Comparison of ENCODE assay signal across 5 worm cellular contexts in the genomic region with DNA sequence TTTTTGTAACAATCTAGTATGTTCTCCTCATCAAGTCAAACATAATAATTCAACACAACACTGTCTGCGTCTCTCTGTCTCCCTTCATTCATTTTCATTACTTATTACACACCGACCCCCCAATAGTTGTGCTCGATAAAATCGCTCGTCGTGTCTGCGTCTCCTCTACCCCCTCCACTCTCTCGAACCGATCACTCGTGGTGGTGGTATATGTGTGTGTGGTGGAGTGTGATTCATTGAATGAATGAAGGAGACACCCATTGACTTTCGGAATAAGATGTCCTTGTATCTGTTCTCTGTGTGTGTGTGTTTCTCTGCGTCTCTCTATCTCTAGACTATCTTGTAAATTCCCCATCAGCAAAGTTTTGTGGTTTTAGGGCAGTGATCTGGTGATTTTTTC.
TF ChIP-seq lines count a peak whose summit lies in the region.

No protein-coding gene starts in this region.

TF ChIP-seq in whole organism, L1 larva, 84 proteins besides CTCF, POLR2A, EP300 and RAD21 (continues in another document):
- TF ChIP-seq nhr-28 (tag; optimal IDR thresholded peaks at IDR 0.05; lab: Kevin White, UChicago): no peak
- TF ChIP-seq ceh-90 (tag; optimal IDR thresholded peaks at IDR 0.05; lab: Kevin White, UChicago): no peak
- peak; percentile 58 for TF ChIP-seq lin-39 (tag; optimal IDR thresholded peaks at IDR 0.05; lab: Kevin White, UChicago)
- no peak for TF ChIP-seq unc-86 (tag; optimal IDR thresholded peaks at IDR 0.05; lab: Kevin White, UChicago)
- peak; percentile 68 for TF ChIP-seq nhr-47 (tag; optimal IDR thresholded peaks at IDR 0.05; lab: Kevin White, UChicago)
- no peak for TF ChIP-seq lin-13 (GFP tag; optimal IDR thresholded peaks at IDR 0.05; lab: Kevin White, UChicago)
- no peak for TF ChIP-seq egl-13 (tag; optimal IDR thresholded peaks at IDR 0.05; lab: Kevin White, UChicago)
- TF ChIP-seq nhr-76 (tag; optimal IDR thresholded peaks at IDR 0.05; lab: Kevin White, UChicago): no peak
- no peak for TF ChIP-seq alr-1 (tag; optimal IDR thresholded peaks at IDR 0.05; lab: Kevin White, UChicago; ENCODE audit: borderline replicate concordance)
- TF ChIP-seq sup-37 (GFP tag; optimal IDR thresholded peaks at IDR 0.05; lab: Kevin White, UChicago): no peak
- TF ChIP-seq elt-2 (tag; optimal IDR thresholded peaks at IDR 0.05; lab: Kevin White, UChicago): peak; percentile 46
- TF ChIP-seq unc-62 (GFP tag; optimal IDR thresholded peaks at IDR 0.05; lab: Kevin White, UChicago): no peak
- no peak for TF ChIP-seq fkh-4 (tag; optimal IDR thresholded peaks at IDR 0.05; lab: Kevin White, UChicago; ENCODE audit: borderline replicate concordance)
- TF ChIP-seq mab-9 (GFP tag; IDR thresholded peaks at IDR 0.05; lab: Robert Waterston, UW): no peak
- no peak for TF ChIP-seq tlp-1 (tag; optimal IDR thresholded peaks at IDR 0.05; lab: Kevin White, UChicago)
- TF ChIP-seq irx-1 (tag; optimal IDR thresholded peaks at IDR 0.05; lab: Kevin White, UChicago): peak; percentile 64
- TF ChIP-seq Y116A8C.19 (tag; optimal IDR thresholded peaks at IDR 0.05; lab: Kevin White, UChicago; ENCODE audit: borderline replicate concordance): no peak

TF ChIP-seq in whole organism, L3 larva, 47 proteins besides CTCF, POLR2A, EP300 and RAD21 (continues in another document):
- TF ChIP-seq unc-39 (tag; optimal IDR thresholded peaks at IDR 0.05; lab: Kevin White, UChicago) (no peak), hmg-11 (tag; optimal IDR thresholded peaks at IDR 0.05; lab: Kevin White, UChicago) (peak; percentile 54), aly-2 (tag; optimal IDR thresholded peaks at IDR 0.05; lab: Kevin White, UChicago) (no peak), ama-1 (optimal IDR thresholded peaks at IDR 0.05; lab: Kevin White, UChicago) (no peak), fkh-10 (GFP tag; optimal IDR thresholded peaks at IDR 0.05; lab: Kevin White, UChicago) (no peak), daf-12 (tag; optimal IDR thresholded peaks at IDR 0.05; lab: Kevin White, UChicago) (no peak), pha-4 (tag; optimal IDR thresholded peaks at IDR 0.05; lab: Kevin White, UChicago) (peak; percentile 70), nhr-237 (tag; optimal IDR thresholded peaks at IDR 0.05; lab: Kevin White, UChicago) (no peak), elt-3 (tag; optimal IDR thresholded peaks at IDR 0.05; lab: Kevin White, UChicago) (no peak), lin-15B (tag; optimal IDR thresholded peaks at IDR 0.05; lab: Kevin White, UChicago) (peak; percentile 44), ceh-82 (tag; optimal IDR thresholded peaks at IDR 0.05; lab: Kevin White, UChicago) (no peak), nhr-76 (tag; optimal IDR thresholded peaks at IDR 0.05; lab: Kevin White, UChicago) (no peak), mdl-1 (tag; optimal IDR thresholded peaks at IDR 0.05; lab: Kevin White, UChicago) (peak; percentile 19), egl-5 (tag; optimal IDR thresholded peaks at IDR 0.05; lab: Kevin White, UChicago) (no peak), ztf-11 (tag; optimal IDR thresholded peaks at IDR 0.05; lab: Kevin White, UChicago) (no peak), lsy-12 (tag; optimal IDR thresholded peaks at IDR 0.05; lab: Kevin White, UChicago) (no peak), ZK546.5 (tag; optimal IDR thresholded peaks at IDR 0.05; lab: Kevin White, UChicago) (no peak), fkh-2 (tag; optimal IDR thresholded peaks at IDR 0.05; lab: Kevin White, UChicago) (no peak), mml-1 (tag; optimal IDR thresholded peaks at IDR 0.05; lab: Kevin White, UChicago) (no peak)

TF ChIP-seq in whole organism, early embryonic, 17 proteins besides CTCF, POLR2A, EP300 and RAD21:
- TF ChIP-seq ceh-13 (GFP tag; optimal IDR thresholded peaks at IDR 0.05; lab: Kevin White, UChicago) (no peak), tra-4 (tag; optimal IDR thresholded peaks at IDR 0.05; lab: Kevin White, UChicago) (no peak), ceh-36 (tag; optimal IDR thresholded peaks at IDR 0.05; lab: Kevin White, UChicago) (no peak), hmg-4 (GFP tag; optimal IDR thresholded peaks at IDR 0.05; lab: Kevin White, UChicago) (peak; percentile 53), tbx-11 (GFP tag; IDR thresholded peaks at IDR 0.05; lab: Robert Waterston, UW) (no peak)

TF ChIP-seq in whole organism, midembryonic, 9 proteins besides CTCF, POLR2A, EP300 and RAD21:
- TF ChIP-seq ref-1 (GFP tag; conservative IDR thresholded peaks at IDR 0.05; lab: Robert Waterston, UW): no peak
- no peak for TF ChIP-seq tab-1 (GFP tag; IDR thresholded peaks at IDR 0.05; lab: Robert Waterston, UW)
- peak; percentile 57 for TF ChIP-seq cog-1 (tag; optimal IDR thresholded peaks at IDR 0.05; lab: Kevin White, UChicago)

TF ChIP-seq in whole organism, young adult, 124 proteins besides CTCF, POLR2A, EP300 and RAD21:
- TF ChIP-seq mcd-1 (GFP tag; IDR thresholded peaks at IDR 0.05; lab: Robert Waterston, UW): 0 out of 2 replicates have a peak, but pooled peaks have one; percentile 27
- no peak for TF ChIP-seq madf-8 (GFP tag; conservative IDR thresholded peaks at IDR 0.05; lab: Robert Waterston, UW)
- peak; percentile 75 for TF ChIP-seq nhr-80 (tag; optimal IDR thresholded peaks at IDR 0.05; lab: Kevin White, UChicago)
- TF ChIP-seq ceh-91 (GFP tag; IDR thresholded peaks at IDR 0.05; lab: Robert Waterston, UW): no peak
- no peak for TF ChIP-seq K12H6.12 (tag; optimal IDR thresholded peaks at IDR 0.05; lab: Kevin White, UChicago)
- TF ChIP-seq F57C9.4 (tag; optimal IDR thresholded peaks at IDR 0.05; lab: Kevin White, UChicago): no peak
- no peak for TF ChIP-seq F55B11.4 (tag; optimal IDR thresholded peaks at IDR 0.05; lab: Kevin White, UChicago; ENCODE audit: borderline replicate concordance, insufficient read depth)
- TF ChIP-seq lin-26 (GFP tag; IDR thresholded peaks at IDR 0.05; lab: Robert Waterston, UW): no peak
- TF ChIP-seq snpc-1.3 (tag; optimal IDR thresholded peaks at IDR 0.05; lab: Kevin White, UChicago; ENCODE audit: insufficient read depth): no peak
- no peak for TF ChIP-seq cebp-2 (GFP tag; IDR thresholded peaks at IDR 0.05; lab: Robert Waterston, UW)
- TF ChIP-seq nhr-27 (tag; optimal IDR thresholded peaks at IDR 0.05; lab: Kevin White, UChicago): no peak
- TF ChIP-seq hmg-1.2 (GFP tag; IDR thresholded peaks at IDR 0.05; lab: Robert Waterston, UW): peak; percentile 84
- no peak for TF ChIP-seq nhr-120 (GFP tag; IDR thresholded peaks at IDR 0.05; lab: Robert Waterston, UW)
- TF ChIP-seq pha-4 (tag; optimal IDR thresholded peaks at IDR 0.05; lab: Kevin White, UChicago): no peak
- TF ChIP-seq lin-40 (tag; optimal IDR thresholded peaks at IDR 0.05; lab: Kevin White, UChicago): peak; percentile 24
- peak; percentile 7 for TF ChIP-seq ceh-27 (GFP tag; optimal IDR thresholded peaks at IDR 0.05; lab: Kevin White, UChicago)
- TF ChIP-seq hlh-26 (GFP tag; conservative IDR thresholded peaks at IDR 0.05; lab: Robert Waterston, UW): no peak
- TF ChIP-seq snpc-4 (GFP tag; optimal IDR thresholded peaks at IDR 0.05; lab: Kevin White, UChicago): no peak
- peak in 1 of 4 experiments; percentile 41 for TF ChIP-seq snpc-4 (tag; optimal IDR thresholded peaks at IDR 0.05; lab: Kevin White, UChicago)
- TF ChIP-seq F37B4.10 (GFP tag; IDR thresholded peaks at IDR 0.05; lab: Robert Waterston, UW): no peak
- TF ChIP-seq ceh-100 (GFP tag; IDR thresholded peaks at IDR 0.05; lab: Robert Waterston, UW): no peak
- no peak for TF ChIP-seq ceh-79 (tag; optimal IDR thresholded peaks at IDR 0.05; lab: Kevin White, UChicago)
- no peak for TF ChIP-seq ztf-25 (GFP tag; IDR thresholded peaks at IDR 0.05; lab: Robert Waterston, UW)
- TF ChIP-seq F33H1.4 (GFP tag; IDR thresholded peaks at IDR 0.05; lab: Robert Waterston, UW): no peak
- TF ChIP-seq tlf-1 (GFP tag; optimal IDR thresholded peaks at IDR 0.05; lab: Kevin White, UChicago): no peak
- no peak for TF ChIP-seq nhr-90 (tag; optimal IDR thresholded peaks at IDR 0.05; lab: Kevin White, UChicago)
- TF ChIP-seq lin-54 (GFP tag; optimal IDR thresholded peaks at IDR 0.05; lab: Kevin White, UChicago): no peak
- TF ChIP-seq die-1 (tag; optimal IDR thresholded peaks at IDR 0.05; lab: Kevin White, UChicago): no peak
- no peak for TF ChIP-seq dox-1 (GFP tag; IDR thresholded peaks at IDR 0.05; lab: Robert Waterston, UW)
- no peak for TF ChIP-seq F49E8.2 (tag; optimal IDR thresholded peaks at IDR 0.05; lab: Kevin White, UChicago; ENCODE audit: insufficient read depth)
